Worm (Caenorhabditis elegans) whole organism, midembryonic: ENCODE results near the gene R04B3.1.
A peak's percentile ranks its signal among the peaks of the same experiment; 100 is the strongest.

ENCODE experiments used
- T22C8.4 ChIP-seq: fragments of 200-800 bp; sonication (Bioruptor generic); IDR thresholded peaks from 2 replicates; pipeline ENCODE4 v1.3.6; 2022; ENCODE audit warnings: missing genetic modification characterization, missing compliant biosample characterization
- cog-1 ChIP-seq: sonication (generic microtip); optimal IDR thresholded peaks from 2 replicates; lab custom pipeline; 2016; ENCODE audit warnings: missing genetic modification characterization, missing compliant biosample characterization
- flt-1 ChIP-seq: fragments of 200-800 bp; sonication (Bioruptor generic); IDR thresholded peaks from 2 replicates; pipeline ENCODE4 v1.3.6; 2022; ENCODE audit warnings: missing genetic modification characterization, missing compliant biosample characterization
- klf-2 ChIP-seq: fragments of 200-800 bp; sonication (Bioruptor generic); conservative IDR thresholded peaks from 2 replicates; pipeline ENCODE4 v1.3.6; 2022; ENCODE audit warnings: missing genetic modification reagents, missing genetic modification characterization, missing compliant biosample characterization
- med-1 ChIP-seq: sonication (generic microtip); optimal IDR thresholded peaks from 2 replicates; lab custom pipeline; 2017; ENCODE audit warnings: missing genetic modification characterization, mild to moderate bottlenecking, missing compliant biosample characterization, antibody characterized with exemption, missing genetic modification reagents; ENCODE audit not compliant: insufficient read depth
- ref-1 ChIP-seq: fragments of 200-800 bp; sonication (Bioruptor generic); conservative IDR thresholded peaks from 2 replicates; pipeline ENCODE4 v1.3.6; 2022; ENCODE audit warnings: missing genetic modification reagents, missing genetic modification characterization, missing compliant biosample characterization
- tab-1 ChIP-seq: fragments of 200-800 bp; sonication (Bioruptor generic); IDR thresholded peaks from 2 replicates; pipeline ENCODE4 v1.3.6; 2022; ENCODE audit warnings: missing genetic modification characterization, missing compliant biosample characterization
- ztf-23 ChIP-seq: fragments of 200-800 bp; sonication (Bioruptor generic); IDR thresholded peaks from 2 replicates; pipeline ENCODE4 v1.3.6; 2022; ENCODE audit warnings: missing genetic modification reagents, missing genetic modification characterization, missing compliant biosample characterization
- ztf-29 ChIP-seq: fragments of 200-800 bp; sonication (Bioruptor generic); IDR thresholded peaks from 2 replicates; pipeline ENCODE4 v1.3.6; 2022; ENCODE audit warnings: missing genetic modification reagents, missing genetic modification characterization, missing compliant biosample characterization

- TF ChIP-seq ref-1 (no peak), ztf-23 (GFP tag; lab: Robert Waterston, UW) (no peak), flt-1 (GFP tag; lab: Robert Waterston, UW) (no peak), klf-2 (no peak), T22C8.4 (GFP tag; lab: Robert Waterston, UW) (no peak), ztf-29 (GFP tag; lab: Robert Waterston, UW) (no peak), tab-1 (0 out of 2 replicates have a peak, but pooled peaks have one; percentile 56), cog-1 (tag; lab: Kevin White, UChicago) (no peak), med-1 (GFP tag; lab: Kevin White, UChicago) (no peak)
Observed at ce11 chrX:2495865-2496314, 24.7 kb upstream of the R04B3.1 start, which contains the start of gene rabr-1.
